Fruit fly (Drosophila melanogaster) whole organism: ENCODE measurements around the gene br.

ENCODE experiments used
- CG8478 ChIP-seq: fragments of >200 bp; optimal IDR thresholded peaks from 2 replicates; lab custom pipeline; 2018; ENCODE audit warnings: inconsistent platforms
- Dll ChIP-seq: fragments of >200 bp; optimal IDR thresholded peaks from 2 replicates; lab custom pipeline; 2017
- pan ChIP-seq: fragments of >200 bp; optimal IDR thresholded peaks from 2 replicates; lab custom pipeline; 2017

- TF ChIP-seq CG8478 (lab: Kevin White, UChicago) (no peak), Dll (lab: Kevin White, UChicago) (no peak), pan (lab: Kevin White, UChicago) (no peak)
These were observed 14.6 kb upstream of the br start for dm6 chrX:1560042-1561019.
